Fruit fly (Drosophila melanogaster) whole organism, embryonic: ENCODE measurements around the gene CG43731.

ENCODE experiments used
- ATbp ChIP-seq: fragments of 200-800 bp; sonication (Bioruptor generic); optimal IDR thresholded peaks from 2 replicates; lab custom pipeline; 2017; ENCODE audit warnings: missing biosample characterization, mild to moderate bottlenecking, missing genetic modification characterization, missing genetic modification reagents
- Aef1 ChIP-seq: fragments of 200-800 bp; sonication (Bioruptor generic); IDR thresholded peaks from 3 replicates; pipeline ENCODE4 v1.3.6; 2022; ENCODE audit warnings: missing biosample characterization, missing genetic modification characterization
- Antp ChIP-seq: fragments of 200-800 bp; sonication (Bioruptor generic); optimal IDR thresholded peaks from 3 replicates; lab custom pipeline; 2016; ENCODE audit warnings: missing biosample characterization, missing genetic modification characterization
- Asciz ChIP-seq: fragments of 200-800 bp; sonication (Bioruptor generic); optimal IDR thresholded peaks from 2 replicates; lab custom pipeline; 2017; ENCODE audit warnings: missing biosample characterization, mild to moderate bottlenecking, missing genetic modification characterization, missing genetic modification reagents
- Atf-2 ChIP-seq: fragments of 200-800 bp; sonication (Bioruptor generic); optimal IDR thresholded peaks from 2 replicates; lab custom pipeline; 2016; ENCODE audit warnings: missing biosample characterization, missing genetic modification characterization
- CG10267 ChIP-seq: fragments of 200-800 bp; sonication (Bioruptor generic); optimal IDR thresholded peaks from 2 replicates; lab custom pipeline; 2018; ENCODE audit warnings: missing biosample characterization, mild to moderate bottlenecking, missing genetic modification characterization, moderate library complexity
- CG10274 ChIP-seq: fragments of 200-800 bp; sonication (Bioruptor generic); optimal IDR thresholded peaks from 3 replicates; lab custom pipeline; 2017; ENCODE audit warnings: missing biosample characterization, mild to moderate bottlenecking, missing genetic modification characterization
- CG10462 ChIP-seq: fragments of 200-800 bp; sonication (Bioruptor generic); optimal IDR thresholded peaks from 2 replicates; lab custom pipeline; 2016; ENCODE audit warnings: missing biosample characterization, missing genetic modification characterization
- CG10979 ChIP-seq: fragments of 200-800 bp; sonication (Bioruptor generic); optimal IDR thresholded peaks from 2 replicates; lab custom pipeline; 2018; ENCODE audit warnings: missing biosample characterization, mild to moderate bottlenecking, missing genetic modification characterization, moderate library complexity
- CG11247 ChIP-seq: fragments of 200-800 bp; sonication (Bioruptor generic); IDR thresholded peaks from 2 replicates; pipeline ENCODE4 v1.3.6; 2022; ENCODE audit warnings: missing biosample characterization, missing genetic modification characterization
- CG12299 ChIP-seq: fragments of 200-800 bp; sonication (Bioruptor generic); optimal IDR thresholded peaks from 2 replicates; lab custom pipeline; 2018; ENCODE audit warnings: missing biosample characterization, mild to moderate bottlenecking, missing genetic modification characterization
- CG12659 ChIP-seq: fragments of 200-800 bp; sonication (Bioruptor generic); optimal IDR thresholded peaks from 3 replicates; lab custom pipeline; 2017; ENCODE audit warnings: mild to moderate bottlenecking, missing biosample characterization, missing genetic modification reagents, missing genetic modification characterization
- CG12769 ChIP-seq: fragments of 200-800 bp; sonication (Bioruptor generic); optimal IDR thresholded peaks from 2 replicates; lab custom pipeline; 2019; ENCODE audit warnings: missing biosample characterization, mild to moderate bottlenecking, missing genetic modification characterization, moderate library complexity
- CG15601 ChIP-seq: fragments of 200-800 bp; sonication (Bioruptor generic); optimal IDR thresholded peaks from 3 replicates; lab custom pipeline; 2019; ENCODE audit warnings: missing biosample characterization, mild to moderate bottlenecking, missing genetic modification characterization, moderate library complexity
- CG2116 ChIP-seq: fragments of 200-800 bp; sonication (Bioruptor generic); optimal IDR thresholded peaks from 3 replicates; lab custom pipeline; 2018; ENCODE audit warnings: missing biosample characterization, mild to moderate bottlenecking, missing genetic modification characterization
- CG4282 ChIP-seq: fragments of 200-800 bp; sonication (Bioruptor generic); optimal IDR thresholded peaks from 2 replicates; lab custom pipeline; 2016; ENCODE audit warnings: missing biosample characterization, missing genetic modification characterization
- CG4328 ChIP-seq: fragments of 200-800 bp; sonication (Bioruptor generic); optimal IDR thresholded peaks from 3 replicates; lab custom pipeline; 2017; ENCODE audit warnings: missing biosample characterization, missing genetic modification reagents, missing genetic modification characterization
- CG4617 ChIP-seq: fragments of 200-800 bp; sonication (Bioruptor generic); optimal IDR thresholded peaks from 3 replicates; lab custom pipeline; 2016; ENCODE audit warnings: missing biosample characterization, missing genetic modification characterization, borderline replicate concordance
- CG4730 ChIP-seq: fragments of 200-800 bp; sonication (Bioruptor generic); IDR thresholded peaks from 2 replicates; pipeline ENCODE4 v1.3.6; 2022; ENCODE audit warnings: missing biosample characterization, missing genetic modification characterization
- CG7786 ChIP-seq: fragments of 200-800 bp; sonication (Bioruptor generic); optimal IDR thresholded peaks from 2 replicates; lab custom pipeline; 2016; ENCODE audit warnings: missing biosample characterization, missing genetic modification characterization
- CG7987 ChIP-seq: fragments of 200-800 bp; sonication (Bioruptor generic); optimal IDR thresholded peaks from 2 replicates; lab custom pipeline; 2018; ENCODE audit warnings: missing biosample characterization, mild to moderate bottlenecking, missing genetic modification characterization, moderate library complexity
- CG9817 ChIP-seq: fragments of 200-800 bp; sonication (Bioruptor generic); optimal IDR thresholded peaks from 2 replicates; lab custom pipeline; 2018; ENCODE audit warnings: missing biosample characterization, mild to moderate bottlenecking, missing genetic modification characterization, moderate library complexity
- Chrac-16 ChIP-seq: fragments of 200-800 bp; sonication (Bioruptor generic); optimal IDR thresholded peaks from 3 replicates; lab custom pipeline; 2016; ENCODE audit warnings: missing biosample characterization, missing genetic modification characterization
- CkIIα-i1 ChIP-seq: fragments of 200-800 bp; sonication (Bioruptor generic); IDR thresholded peaks from 2 replicates; pipeline ENCODE4 v1.3.6; 2022; ENCODE audit warnings: missing biosample characterization, missing genetic modification characterization
- HLH54F ChIP-seq: fragments of 200-800 bp; sonication (Bioruptor generic); optimal IDR thresholded peaks from 3 replicates; lab custom pipeline; 2016; ENCODE audit warnings: missing biosample characterization, missing genetic modification characterization
- HmgZ ChIP-seq: fragments of 200-800 bp; sonication (Bioruptor generic); optimal IDR thresholded peaks from 2 replicates; lab custom pipeline; 2018; ENCODE audit warnings: missing biosample characterization, mild to moderate bottlenecking, missing genetic modification characterization
- Hr78 ChIP-seq, 2 experiments: fragments of 200-800 bp in 1 of 2; fragments of >200 bp in 1 of 2; sonication (Bioruptor generic) in 1 of 2; optimal IDR thresholded peaks; 2 replicates each; lab custom pipeline; 2017 to 2019; ENCODE audit warnings: missing biosample characterization in 2 of 2, missing genetic modification characterization in 2 of 2, mild to moderate bottlenecking in 1 of 2, moderate library complexity in 1 of 2
- Nf-YA ChIP-seq: fragments of 200-800 bp; sonication (Bioruptor generic); IDR thresholded peaks from 2 replicates; pipeline ENCODE4 v1.3.6; 2022; ENCODE audit warnings: missing biosample characterization, missing genetic modification characterization
- Pdp1 ChIP-seq, 2 experiments: fragments of 200-800 bp; sonication (Bioruptor generic); optimal IDR thresholded peaks; 3 replicates each; lab custom pipeline; 2016; ENCODE audit warnings: missing biosample characterization in 2 of 2, missing genetic modification characterization in 2 of 2, mild to moderate bottlenecking in 1 of 2, moderate library complexity in 1 of 2
- YL-1 ChIP-seq: fragments of 200-800 bp; sonication (Bioruptor generic); optimal IDR thresholded peaks from 3 replicates; lab custom pipeline; 2017; ENCODE audit warnings: missing biosample characterization, mild to moderate bottlenecking, missing genetic modification characterization
- amos ChIP-seq: fragments of 200-800 bp; sonication (Bioruptor generic); IDR thresholded peaks from 2 replicates; pipeline ENCODE4 v1.3.6; 2022; ENCODE audit warnings: missing biosample characterization, missing genetic modification characterization; ENCODE audit not compliant: partially characterized antibody
- ato ChIP-seq: fragments of 200-800 bp; sonication (Bioruptor generic); IDR thresholded peaks from 2 replicates; pipeline ENCODE4 v1.3.6; 2022; ENCODE audit warnings: missing biosample characterization, missing genetic modification characterization; ENCODE audit not compliant: partially characterized antibody
- cato ChIP-seq: fragments of 200-800 bp; sonication (Bioruptor generic); optimal IDR thresholded peaks from 2 replicates; lab custom pipeline; 2016; ENCODE audit warnings: missing biosample characterization, missing genetic modification characterization, borderline replicate concordance
- ci ChIP-seq: fragments of 200-800 bp; sonication (Bioruptor generic); IDR thresholded peaks from 3 replicates; pipeline ENCODE4 v1.3.6; 2022; ENCODE audit warnings: missing biosample characterization, missing genetic modification characterization
- corto ChIP-seq: fragments of 200-800 bp; sonication (Bioruptor generic); optimal IDR thresholded peaks from 2 replicates; lab custom pipeline; 2016; ENCODE audit warnings: missing biosample characterization, mild to moderate bottlenecking, missing genetic modification characterization, moderate library complexity
- crc ChIP-seq: fragments of 200-800 bp; sonication (Bioruptor generic); optimal IDR thresholded peaks from 2 replicates; lab custom pipeline; 2016; ENCODE audit warnings: missing biosample characterization, missing genetic modification characterization
- dimm ChIP-seq: fragments of 200-800 bp; sonication (Bioruptor generic); IDR thresholded peaks from 2 replicates; pipeline ENCODE4 v1.3.6; 2022; ENCODE audit warnings: missing biosample characterization, missing genetic modification characterization
- eve ChIP-seq, 2 experiments: fragments of >200 bp; optimal IDR thresholded peaks; 2 replicates each; lab custom pipeline; 2017; ENCODE audit warnings: missing biosample characterization in 2 of 2, missing genetic modification characterization in 2 of 2
- exex ChIP-seq: fragments of 200-800 bp; sonication (Bioruptor generic); optimal IDR thresholded peaks from 4 replicates; lab custom pipeline; 2018; ENCODE audit warnings: missing biosample characterization, mild to moderate bottlenecking, missing genetic modification characterization, moderate library complexity
- fd102C ChIP-seq: fragments of 200-800 bp; sonication (Bioruptor generic); optimal IDR thresholded peaks from 2 replicates; lab custom pipeline; 2018; ENCODE audit warnings: missing biosample characterization, mild to moderate bottlenecking, missing genetic modification characterization, moderate library complexity
- grau ChIP-seq: fragments of 200-800 bp; optimal IDR thresholded peaks from 3 replicates; lab custom pipeline; 2019; ENCODE audit warnings: missing biosample characterization, mild to moderate bottlenecking, missing genetic modification characterization, moderate library complexity
- jigr1 ChIP-seq: fragments of 200-800 bp; sonication (Bioruptor generic); IDR thresholded peaks from 3 replicates; pipeline ENCODE4 v1.3.6; 2022; ENCODE audit warnings: missing biosample characterization, missing genetic modification characterization
- kay ChIP-seq: fragments of 200-800 bp; sonication (Bioruptor generic); optimal IDR thresholded peaks from 2 replicates; lab custom pipeline; 2016; ENCODE audit warnings: missing biosample characterization, missing genetic modification characterization
- lilli ChIP-seq: fragments of 200-800 bp; sonication (Bioruptor generic); optimal IDR thresholded peaks from 3 replicates; lab custom pipeline; 2016; ENCODE audit warnings: missing biosample characterization, missing genetic modification characterization
- psq ChIP-seq: fragments of 200-800 bp; sonication (Bioruptor generic); optimal IDR thresholded peaks from 2 replicates; lab custom pipeline; 2017; ENCODE audit warnings: missing biosample characterization, missing genetic modification characterization
- sima ChIP-seq: fragments of 200-800 bp; sonication (Bioruptor generic); optimal IDR thresholded peaks from 2 replicates; lab custom pipeline; 2016; ENCODE audit warnings: missing biosample characterization, missing genetic modification characterization
- tna ChIP-seq: fragments of 200-800 bp; sonication (Bioruptor generic); IDR thresholded peaks from 2 replicates; pipeline ENCODE4 v1.3.6; 2022; ENCODE audit warnings: missing biosample characterization, missing genetic modification characterization; ENCODE audit not compliant: partially characterized antibody
- trh ChIP-seq: fragments of 200-800 bp; sonication (Bioruptor generic); optimal IDR thresholded peaks from 2 replicates; lab custom pipeline; 2016; ENCODE audit warnings: missing biosample characterization, missing genetic modification characterization
- tx ChIP-seq: fragments of 200-800 bp; sonication (Bioruptor generic); optimal IDR thresholded peaks from 2 replicates; lab custom pipeline; 2016; ENCODE audit warnings: missing biosample characterization, missing genetic modification characterization
- wor ChIP-seq: fragments of 200-800 bp; sonication (Bioruptor generic); IDR thresholded peaks from 2 replicates; pipeline ENCODE4 v1.3.6; 2022; ENCODE audit warnings: missing biosample characterization, missing genetic modification characterization

The CG43731 gene

DNA sequence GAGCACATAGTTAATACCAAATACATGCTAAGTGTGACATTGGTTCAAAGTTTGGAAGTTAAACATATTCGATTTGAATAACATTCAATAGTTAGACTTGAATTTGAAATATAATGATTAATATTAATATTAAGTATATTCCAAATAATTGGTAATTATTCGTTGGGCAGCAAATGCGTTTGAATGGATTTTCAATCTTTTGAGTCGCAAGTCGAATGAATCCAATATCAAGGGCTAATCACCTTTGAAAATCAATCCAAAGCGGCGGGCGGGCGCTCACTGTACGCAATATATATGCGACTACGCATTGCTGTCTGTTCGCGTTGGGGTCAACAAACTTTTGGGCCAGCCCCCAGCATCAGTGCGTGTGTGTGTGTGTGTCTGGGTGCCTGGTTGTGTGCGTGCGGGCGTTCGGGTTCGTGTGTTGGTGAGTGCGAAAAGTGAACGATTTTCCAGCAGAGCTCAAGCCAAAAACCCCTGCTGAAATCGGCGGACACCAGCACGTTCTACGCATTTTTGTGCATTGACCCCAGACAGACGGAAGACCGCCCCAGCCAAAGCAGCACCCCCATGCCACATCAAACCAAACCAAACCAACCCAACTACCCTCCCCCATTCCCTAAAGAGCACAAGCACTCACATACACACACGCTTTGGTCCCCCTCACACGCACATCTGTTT lies 36.7 kb downstream of the CG43731 start (continued):
- TF ChIP-seq exex (tag; lab: Kevin White, UChicago), result no peak
- no peak for TF ChIP-seq amos (GFP tag; lab: Robert Waterston, UW)
- TF ChIP-seq cato (GFP tag; lab: Kevin White, UChicago), result no peak
- TF ChIP-seq Hr78 (GFP tag; optimal IDR thresholded peaks at IDR 0.05; lab: Kevin White, UChicago), result no peak
- TF ChIP-seq CG7987, result no peak
- no peak for TF ChIP-seq CG10274 (GFP tag; lab: Kevin White, UChicago)
- no peak for TF ChIP-seq Antp (GFP tag; lab: Kevin White, UChicago)
- no peak for TF ChIP-seq Nf-YA (GFP tag; lab: Robert Waterston, UW)
- peak; percentile 33 for TF ChIP-seq ATbp (GFP tag; lab: Kevin White, UChicago)
- no peak for TF ChIP-seq CG12769 (tag; lab: Kevin White, UChicago)
- no peak for TF ChIP-seq crc (GFP tag; lab: Kevin White, UChicago)
- no peak for TF ChIP-seq HLH54F (GFP tag; lab: Kevin White, UChicago)
- no peak for TF ChIP-seq CG4617 (GFP tag; lab: Kevin White, UChicago)
- no peak for TF ChIP-seq trh (GFP tag; lab: Kevin White, UChicago)
- no peak for TF ChIP-seq jigr1
- TF ChIP-seq CG4328 (GFP tag; lab: Kevin White, UChicago), result no peak
- TF ChIP-seq CG9817 (tag; lab: Kevin White, UChicago), result no peak
- TF ChIP-seq CG4282 (GFP tag; lab: Kevin White, UChicago), result no peak
- TF ChIP-seq CG11247, result no peak
- TF ChIP-seq lilli (GFP tag; lab: Kevin White, UChicago), result no peak
- peak; percentile 9 for TF ChIP-seq CG12659
- no peak for TF ChIP-seq YL-1 (GFP tag; lab: Kevin White, UChicago)
- no peak for TF ChIP-seq corto
- no peak for TF ChIP-seq Chrac-16
- TF ChIP-seq ci (GFP tag; lab: Robert Waterston, UW), result no peak
- no peak for TF ChIP-seq CG4730
- no peak for TF ChIP-seq eve (GFP tag; optimal IDR thresholded peaks at IDR 0.05; lab: Kevin White, UChicago)
- TF ChIP-seq HmgZ (tag; lab: Kevin White, UChicago), result no peak
- peak; percentile 81 for TF ChIP-seq grau (tag; lab: Kevin White, UChicago)
- TF ChIP-seq Atf-2 (GFP tag; lab: Kevin White, UChicago), result no peak
- TF ChIP-seq kay (GFP tag; lab: Kevin White, UChicago), result no peak
- TF ChIP-seq CG10267, result peak; percentile 3
- peak; percentile 43 for TF ChIP-seq CG10979 (tag; lab: Kevin White, UChicago)
- no peak for TF ChIP-seq wor
- TF ChIP-seq Pdp1 (GFP tag; optimal IDR thresholded peaks at IDR 0.05; lab: Kevin White, UChicago), result no peak
- TF ChIP-seq CG7786 (GFP tag; lab: Kevin White, UChicago), result no peak
- TF ChIP-seq tna (GFP tag; lab: Robert Waterston, UW), result no peak
- no peak for TF ChIP-seq Aef1 (GFP tag; lab: Robert Waterston, UW)
- TF ChIP-seq Asciz, result peak; percentile 34
- TF ChIP-seq fd102C (GFP tag; lab: Kevin White, UChicago), result no peak
- TF ChIP-seq CG10462 (GFP tag; lab: Kevin White, UChicago), result no peak
- no peak for TF ChIP-seq CG2116
- TF ChIP-seq dimm (GFP tag; lab: Robert Waterston, UW), result no peak
- TF ChIP-seq psq (GFP tag; lab: Kevin White, UChicago), result no peak
- TF ChIP-seq ato, result no peak
- TF ChIP-seq tx, result no peak
- no peak for TF ChIP-seq CG12299 (tag; lab: Kevin White, UChicago)
- TF ChIP-seq sima, result no peak
- TF ChIP-seq CG15601 (tag; lab: Kevin White, UChicago), result peak; percentile 45
- TF ChIP-seq CkIIα-i1 (GFP tag; lab: Robert Waterston, UW), result no peak
